Worm (Caenorhabditis elegans) whole organism, L2 larva: ENCODE results near the gene F46B6.10.

Source experiments
- C34F6.9 ChIP-seq: fragments of 150-350 bp; optimal IDR thresholded peaks from 2 replicates; lab custom pipeline; 2014; ENCODE audit warnings: missing biosample characterization, missing genetic modification characterization
- R02D3.7 ChIP-seq: fragments of 150-350 bp; optimal IDR thresholded peaks from 2 replicates; lab custom pipeline; 2014; ENCODE audit warnings: missing biosample characterization, missing genetic modification characterization
- ZK546.5 ChIP-seq: sonication (generic microtip); optimal IDR thresholded peaks from 2 replicates; lab custom pipeline; 2017; ENCODE audit warnings: missing biosample characterization, missing genetic modification characterization
- alr-1 ChIP-seq: fragments of 150-350 bp; optimal IDR thresholded peaks from 2 replicates; lab custom pipeline; 2014; ENCODE audit warnings: missing biosample characterization, missing genetic modification characterization
- aly-2 ChIP-seq: fragments of 150-350 bp; optimal IDR thresholded peaks from 2 replicates; lab custom pipeline; 2014; ENCODE audit warnings: missing biosample characterization, missing genetic modification characterization
- blmp-1 ChIP-seq: sonication (generic microtip); optimal IDR thresholded peaks from 2 replicates; lab custom pipeline; 2017; ENCODE audit warnings: missing genetic modification characterization, mild to moderate bottlenecking, missing compliant biosample characterization, antibody characterized with exemption, moderate library complexity; ENCODE audit not compliant: insufficient read depth
- ceh-16 ChIP-seq: fragments of 150-350 bp; optimal IDR thresholded peaks from 2 replicates; lab custom pipeline; 2014; ENCODE audit warnings: missing biosample characterization, missing genetic modification characterization
- ceh-82 ChIP-seq: fragments of 150-350 bp; optimal IDR thresholded peaks from 2 replicates; lab custom pipeline; 2014; ENCODE audit warnings: missing biosample characterization, missing genetic modification characterization
- dmd-4 ChIP-seq: sonication (generic microtip); optimal IDR thresholded peaks from 2 replicates; lab custom pipeline; 2017; ENCODE audit warnings: missing biosample characterization, missing genetic modification characterization
- egl-27 ChIP-seq: sonication (generic microtip); optimal IDR thresholded peaks from 3 replicates; lab custom pipeline; 2017; ENCODE audit warnings: missing biosample characterization, missing genetic modification reagents, missing genetic modification characterization
- elt-1 ChIP-seq: fragments of 150-350 bp; optimal IDR thresholded peaks from 2 replicates; lab custom pipeline; 2014; ENCODE audit warnings: missing biosample characterization, missing genetic modification characterization
- elt-3 ChIP-seq: sonication (generic microtip); optimal IDR thresholded peaks from 2 replicates; lab custom pipeline; 2017; ENCODE audit warnings: missing biosample characterization, missing genetic modification characterization
- fos-1 ChIP-seq: fragments of 150-350 bp; optimal IDR thresholded peaks from 2 replicates; lab custom pipeline; 2014; ENCODE audit warnings: missing biosample characterization, missing genetic modification characterization
- gmeb-1 ChIP-seq: fragments of 150-350 bp; optimal IDR thresholded peaks from 2 replicates; lab custom pipeline; 2014; ENCODE audit warnings: missing biosample characterization, missing genetic modification characterization
- lin-13 ChIP-seq: fragments of 150-350 bp; optimal IDR thresholded peaks from 2 replicates; lab custom pipeline; 2014; ENCODE audit warnings: missing biosample characterization, missing genetic modification reagents, missing genetic modification characterization
- lin-39 ChIP-seq: fragments of 150-350 bp; optimal IDR thresholded peaks from 2 replicates; lab custom pipeline; 2014; ENCODE audit warnings: missing biosample characterization, missing genetic modification reagents, missing genetic modification characterization
- lsy-2 ChIP-seq, 2 experiments: fragments of 150-350 bp in 1 of 2; sonication (generic microtip) in 1 of 2; optimal IDR thresholded peaks; 2 replicates each; lab custom pipeline; 2014 to 2017; ENCODE audit warnings: missing biosample characterization in 2 of 2, missing genetic modification characterization in 2 of 2
- mab-5 ChIP-seq: fragments of 150-350 bp; optimal IDR thresholded peaks from 2 replicates; lab custom pipeline; 2014; ENCODE audit warnings: missing biosample characterization, missing genetic modification characterization
- mbf-1 ChIP-seq: sonication (generic microtip); optimal IDR thresholded peaks from 2 replicates; lab custom pipeline; 2017; ENCODE audit warnings: missing biosample characterization, missing genetic modification characterization
- mdl-1 ChIP-seq, 2 experiments: fragments of 150-350 bp in 1 of 2; sonication (generic microtip) in 1 of 2; optimal IDR thresholded peaks; 2 replicates each; lab custom pipeline; 2017; ENCODE audit warnings: missing biosample characterization in 2 of 2, missing genetic modification characterization in 2 of 2
- nhr-11 ChIP-seq: fragments of 150-350 bp; optimal IDR thresholded peaks from 2 replicates; lab custom pipeline; 2014; ENCODE audit warnings: missing biosample characterization, missing genetic modification characterization
- nhr-12 ChIP-seq: fragments of 150-350 bp; optimal IDR thresholded peaks from 2 replicates; lab custom pipeline; 2014; ENCODE audit warnings: missing biosample characterization, missing genetic modification characterization
- nhr-129 ChIP-seq: fragments of 150-350 bp; optimal IDR thresholded peaks from 2 replicates; lab custom pipeline; 2014; ENCODE audit warnings: missing biosample characterization, missing genetic modification characterization
- nhr-21 ChIP-seq: fragments of 150-350 bp; optimal IDR thresholded peaks from 2 replicates; lab custom pipeline; 2014; ENCODE audit warnings: missing biosample characterization, missing genetic modification characterization
- nhr-23 ChIP-seq: fragments of 150-350 bp; optimal IDR thresholded peaks from 2 replicates; lab custom pipeline; 2014; ENCODE audit warnings: missing biosample characterization, missing genetic modification reagents, missing genetic modification characterization
- nhr-237 ChIP-seq: fragments of 150-350 bp; optimal IDR thresholded peaks from 2 replicates; lab custom pipeline; 2014; ENCODE audit warnings: missing biosample characterization, missing genetic modification characterization
- peb-1 ChIP-seq: fragments of 150-350 bp; optimal IDR thresholded peaks from 2 replicates; lab custom pipeline; 2014; ENCODE audit warnings: missing biosample characterization, missing genetic modification characterization
- sem-4 ChIP-seq: fragments of 150-350 bp; optimal IDR thresholded peaks from 2 replicates; lab custom pipeline; 2014; ENCODE audit warnings: missing biosample characterization, missing genetic modification reagents, missing genetic modification characterization
- skn-1 ChIP-seq: sonication (generic microtip); optimal IDR thresholded peaks from 2 replicates; lab custom pipeline; 2017; ENCODE audit warnings: missing biosample characterization, missing genetic modification characterization
- sma-3 ChIP-seq: sonication (generic microtip); optimal IDR thresholded peaks from 2 replicates; lab custom pipeline; 2016; ENCODE audit warnings: missing genetic modification reagents, missing genetic modification characterization, missing compliant biosample characterization
- sma-9 ChIP-seq, 2 experiments: fragments of 150-350 bp in 1 of 2; sonication (generic microtip) in 1 of 2; optimal IDR thresholded peaks; 2 replicates each; lab custom pipeline; 2014 to 2016; ENCODE audit warnings: missing genetic modification characterization in 2 of 2, mild to moderate bottlenecking in 1 of 2, missing biosample characterization in 1 of 2, missing compliant biosample characterization in 1 of 2, missing genetic modification reagents in 1 of 2, moderate library complexity in 1 of 2
- unc-55 ChIP-seq: fragments of 150-350 bp; sonication (generic microtip); optimal IDR thresholded peaks from 3 replicates; lab custom pipeline; 2014; ENCODE audit warnings: missing biosample characterization, missing genetic modification reagents, missing genetic modification characterization
- unc-62 ChIP-seq: fragments of 150-350 bp; optimal IDR thresholded peaks from 2 replicates; lab custom pipeline; 2014; ENCODE audit warnings: missing biosample characterization, missing genetic modification reagents, missing genetic modification characterization
- zag-1 ChIP-seq: fragments of 150-350 bp; optimal IDR thresholded peaks from 2 replicates; lab custom pipeline; 2014; ENCODE audit warnings: missing biosample characterization, missing genetic modification characterization
- ztf-1 ChIP-seq: fragments of 200-800 bp; sonication (Bioruptor generic); conservative IDR thresholded peaks from 2 replicates; pipeline ENCODE4 v1.3.6; 2022; ENCODE audit warnings: missing genetic modification characterization, missing compliant biosample characterization
- ztf-4 ChIP-seq: fragments of 150-350 bp; optimal IDR thresholded peaks from 2 replicates; lab custom pipeline; 2014; ENCODE audit warnings: missing biosample characterization, missing genetic modification characterization

Gene F46B6.10

DNA sequence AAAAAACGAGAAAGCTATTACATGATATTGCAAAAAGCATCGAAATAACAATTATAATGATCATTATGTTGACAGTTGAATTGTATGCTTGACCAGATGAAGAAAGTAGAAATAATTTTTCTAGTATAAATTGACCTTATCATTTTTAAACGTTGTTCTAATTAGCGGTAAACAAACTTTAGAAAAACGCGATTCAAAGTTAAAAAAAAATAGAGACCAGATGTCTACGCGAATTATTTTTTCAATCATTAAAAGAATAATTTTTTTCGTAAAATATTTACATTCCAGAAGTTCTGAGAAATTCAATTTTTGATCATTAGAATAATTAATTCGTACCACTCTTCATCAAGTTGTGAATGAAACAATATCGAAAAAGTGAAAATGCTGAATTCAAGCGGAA is at the start of gene F46B6.10:
Gene F46B6.10 (minus strand): TSS at position 101 of the 400 bp plus-strand sequence.
- TF ChIP-seq R02D3.7 (tag; lab: Kevin White, UChicago) = no peak
- no peak for TF ChIP-seq elt-3 (tag; lab: Kevin White, UChicago)
- no peak for TF ChIP-seq nhr-23 (tag; lab: Kevin White, UChicago)
- no peak for TF ChIP-seq nhr-21
- no peak for TF ChIP-seq C34F6.9
- TF ChIP-seq fos-1 (tag; lab: Kevin White, UChicago) = no peak
- TF ChIP-seq dmd-4 (tag; lab: Kevin White, UChicago) = no peak
- TF ChIP-seq mab-5 = no peak
- no peak for TF ChIP-seq ceh-16 (tag; lab: Kevin White, UChicago)
- no peak for TF ChIP-seq peb-1 (tag; lab: Kevin White, UChicago)
- TF ChIP-seq, all 48 proteins: peak for 0

DNA sequence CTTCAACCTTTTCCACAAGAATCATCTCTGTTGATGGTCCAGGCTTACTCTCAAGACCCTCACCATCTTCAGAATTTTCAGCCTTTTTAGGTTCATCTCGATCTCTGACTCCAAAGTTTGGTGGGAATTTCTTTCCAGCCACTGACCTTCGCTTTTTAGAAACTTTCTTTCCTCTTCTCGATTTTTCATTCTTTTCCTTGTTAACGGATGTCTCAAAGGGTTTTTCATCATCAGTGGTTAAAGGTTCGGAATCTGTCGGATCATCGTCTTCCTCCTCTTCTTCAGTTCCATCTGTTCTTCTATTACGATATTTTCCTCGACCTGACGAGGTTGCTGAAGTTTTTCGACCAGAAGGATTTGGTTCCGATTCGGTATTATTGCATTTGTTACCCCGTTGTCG is 46.7 kb upstream of the F46B6.10 start:
- no peak for TF ChIP-seq mdl-1 (tag; optimal IDR thresholded peaks at IDR 0.05; lab: Kevin White, UChicago)
- no peak for TF ChIP-seq sma-3 (GFP tag; lab: Kevin White, UChicago)
- no peak for TF ChIP-seq blmp-1 (tag; lab: Kevin White, UChicago)
- no peak for TF ChIP-seq egl-27 (tag; lab: Kevin White, UChicago)
- TF ChIP-seq mbf-1 (tag; lab: Kevin White, UChicago) = no peak
- TF ChIP-seq lsy-2 (tag; optimal IDR thresholded peaks at IDR 0.05; lab: Kevin White, UChicago) = no peak
- TF ChIP-seq elt-1 (tag; lab: Kevin White, UChicago) = no peak
- no peak for TF ChIP-seq lin-13 (GFP tag; lab: Kevin White, UChicago)
- TF ChIP-seq unc-55 (GFP tag; lab: Kevin White, UChicago) = no peak
- TF ChIP-seq nhr-11 (tag; lab: Kevin White, UChicago) = no peak
- TF ChIP-seq nhr-129 (tag; lab: Kevin White, UChicago) = no peak
- TF ChIP-seq aly-2 = no peak
- TF ChIP-seq nhr-21 = no peak
- no peak for TF ChIP-seq sem-4 (tag; lab: Kevin White, UChicago)
- TF ChIP-seq peb-1 (tag; lab: Kevin White, UChicago) = no peak
- TF ChIP-seq ztf-4 (tag; lab: Kevin White, UChicago) = no peak
- TF ChIP-seq elt-3 (tag; lab: Kevin White, UChicago) = no peak

ce11 chrV:9843376-9843916 is 41.6 kb upstream of the F46B6.10 start, which contains the start of gene sru-8:
sru-8 (plus strand) TSS chrV:9843866.
- TF ChIP-seq nhr-11 (tag; lab: Kevin White, UChicago) (no peak), unc-62 (no peak), ceh-82 (tag; lab: Kevin White, UChicago) (no peak)

DNA sequence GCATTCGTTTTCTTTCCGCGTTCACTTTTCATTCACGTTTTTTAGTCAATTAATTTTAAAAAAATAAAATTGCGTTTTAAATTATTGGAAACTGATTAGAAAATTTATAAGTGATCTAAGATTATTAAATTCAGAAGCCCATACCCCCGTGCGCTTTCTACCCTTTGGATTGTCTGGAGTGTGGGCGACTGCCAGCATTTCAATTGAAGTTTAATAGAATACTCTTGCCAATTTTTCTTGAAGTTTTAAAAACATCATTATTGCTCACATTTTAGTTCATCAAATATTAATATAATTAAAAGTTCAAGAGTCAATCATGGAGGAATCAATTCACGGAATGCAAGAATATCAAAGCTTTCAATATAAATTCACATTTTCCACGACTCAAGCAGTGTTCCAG is 39.5 kb upstream of the F46B6.10 start, which contains the start of gene sru-36:
Gene sru-36 (plus strand): TSS at position 301 of the 400 bp plus-strand sequence.
- no peak for TF ChIP-seq zag-1
- TF ChIP-seq sma-9 (GFP tag; optimal IDR thresholded peaks at IDR 0.05; lab: Kevin White, UChicago) = no peak
- TF ChIP-seq sma-9 (tag; optimal IDR thresholded peaks at IDR 0.05; lab: Kevin White, UChicago) = no peak
- no peak for TF ChIP-seq nhr-237 (tag; lab: Kevin White, UChicago)
- TF ChIP-seq sem-4 (tag; lab: Kevin White, UChicago) = no peak
- TF ChIP-seq skn-1 (tag; lab: Kevin White, UChicago) = no peak
- no peak for TF ChIP-seq gmeb-1
- no peak for TF ChIP-seq ZK546.5 (tag; lab: Kevin White, UChicago)
- TF ChIP-seq unc-55 (GFP tag; lab: Kevin White, UChicago) = no peak
- TF ChIP-seq nhr-12 (tag; lab: Kevin White, UChicago) = no peak
- no peak for TF ChIP-seq R02D3.7 (tag; lab: Kevin White, UChicago)
- TF ChIP-seq mab-5 = no peak
- TF ChIP-seq fos-1 (tag; lab: Kevin White, UChicago) = no peak
- no peak for TF ChIP-seq lin-13 (GFP tag; lab: Kevin White, UChicago)
- TF ChIP-seq sma-3 (GFP tag; lab: Kevin White, UChicago) = no peak
- no peak for TF ChIP-seq alr-1 (tag; lab: Kevin White, UChicago)
- no peak for TF ChIP-seq nhr-11 (tag; lab: Kevin White, UChicago)
- TF ChIP-seq ztf-4 (tag; lab: Kevin White, UChicago) = no peak
- TF ChIP-seq ztf-1 (GFP tag; lab: Robert Waterston, UW) = no peak
- TF ChIP-seq lin-39 (tag; lab: Kevin White, UChicago) = no peak
